Worm (Caenorhabditis elegans) whole organism, dauer: Measurements from ENCODE around the gene ufbp-1.

Source experiments
- unc-62 ChIP-seq: sonication (generic microtip); optimal IDR thresholded peaks from 2 replicates; lab custom pipeline; 2017; ENCODE audit warnings: missing biosample characterization, missing genetic modification reagents, missing genetic modification characterization

The ufbp-1 gene

ce11 chrIII:8444433-8445090, 1.2 kb upstream of the ufbp-1 start:
- no peak for TF ChIP-seq unc-62

- TF ChIP-seq unc-62 = no peak
These were observed 4.1 kb downstream of the ufbp-1 start, which contains the start of gene pqn-96 for ce11 chrIII:8439312-8439711. Gene pqn-96 (minus strand): TSS chrIII:8439412.

ce11 chrIII:8437763-8438414, 5.5 kb downstream of the ufbp-1 start:
- TF ChIP-seq unc-62 = no peak

- no peak for TF ChIP-seq unc-62
These were observed 8.3 kb downstream of the ufbp-1 start, which contains the start of gene ZK1236.9 for ce11 chrIII:8435074-8435473. Gene ZK1236.9 (minus strand): TSS chrIII:8435174.

ce11 chrIII:8432143-8432542, 11.3 kb downstream of the ufbp-1 start, which contains the start of gene ZK1236.5:
Gene ZK1236.5 (minus strand): TSS chrIII:8432214.
- TF ChIP-seq unc-62 = no peak

- no peak for TF ChIP-seq unc-62
These were observed 13.9 kb downstream of the ufbp-1 start for ce11 chrIII:8429497-8429896.

- TF ChIP-seq unc-62 = no peak
These were observed 14.4 kb downstream of the ufbp-1 start, which contains the start of gene ZK1236.1 for ce11 chrIII:8429035-8429434. Gene ZK1236.1 (plus strand): TSS chrIII:8429297.

ce11 chrIII:8426271-8426670, 17.1 kb downstream of the ufbp-1 start, which contains the start of gene cec-1:
Gene cec-1 (plus strand): TSS chrIII:8426333.
- no peak for TF ChIP-seq unc-62

- no peak for TF ChIP-seq unc-62
These were observed 18.3 kb downstream of the ufbp-1 start for ce11 chrIII:8425076-8425475.

ce11 chrIII:8417968-8418267, 25.5 kb downstream of the ufbp-1 start, which contains the start of gene sor-1:
Gene sor-1 (plus strand): TSS chrIII:8418168.
- no peak for TF ChIP-seq unc-62

- no peak for TF ChIP-seq unc-62
These were observed 26.0 kb downstream of the ufbp-1 start for ce11 chrIII:8417192-8417967.

ce11 chrIII:8416871-8417191, 26.6 kb downstream of the ufbp-1 start:
- no peak for TF ChIP-seq unc-62

- TF ChIP-seq unc-62 = no peak
These were observed 29.9 kb downstream of the ufbp-1 start for ce11 chrIII:8413501-8413900.

ce11 chrIII:8411976-8412375, 31.4 kb downstream of the ufbp-1 start:
- no peak for TF ChIP-seq unc-62

ce11 chrIII:8410747-8411146, 32.7 kb downstream of the ufbp-1 start:
- no peak for TF ChIP-seq unc-62

ce11 chrIII:8409166-8409565, 34.2 kb downstream of the ufbp-1 start, which contains the start of gene ZK353.9:
Gene ZK353.9 (plus strand): TSS chrIII:8409496.
- no peak for TF ChIP-seq unc-62

ce11 chrIII:8405449-8405962, 37.9 kb downstream of the ufbp-1 start, which contains the start of the genes ubxn-4 and cyy-1:
Gene ubxn-4 (minus strand): TSS chrIII:8405562.
Gene cyy-1 (plus strand): TSS chrIII:8405874.
- no peak for TF ChIP-seq unc-62
